Worm (Caenorhabditis elegans): ENCODE measurements around the gene F10G2.7.

- TF ChIP-seq M03D4.4 (tag; optimal IDR thresholded peaks at IDR 0.05), result no peak
- TF ChIP-seq ztf-11 (tag; optimal IDR thresholded peaks at IDR 0.05), result no peak
- no peak for TF ChIP-seq unc-62 (GFP tag; optimal IDR thresholded peaks at IDR 0.05)
These were observed 12.4 kb upstream of the F10G2.7 start, which contains the start of gene nhr-149 for ce11 chrV:7349541-7349940.
